Fruit fly (Drosophila melanogaster): ENCODE measurements around the gene ppk10.

DNA sequence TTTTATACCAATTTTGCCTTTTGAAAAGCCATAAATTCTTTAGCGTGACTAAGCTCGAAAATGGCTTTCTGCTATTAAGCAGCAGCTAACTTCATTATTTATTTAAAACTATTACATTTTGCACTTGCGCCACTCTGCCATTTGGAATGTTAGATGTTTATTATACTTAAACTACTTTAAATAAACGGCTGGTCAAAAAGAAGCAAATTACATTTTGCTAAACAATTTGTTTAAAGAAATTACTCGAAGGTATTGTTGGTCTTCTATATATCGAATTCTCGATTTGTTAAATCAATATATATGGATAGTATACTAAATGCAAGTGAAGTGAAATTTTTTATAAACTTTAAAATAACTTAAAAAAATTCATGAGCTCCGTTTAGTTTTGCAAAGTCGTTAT lies at the start of gene ppk10:
- TF ChIP-seq Dll (optimal IDR thresholded peaks at IDR 0.05): no peak
- no peak for TF ChIP-seq usp (GFP tag; optimal IDR thresholded peaks at IDR 0.05)
